Worm (Caenorhabditis elegans) whole organism, L4/young adult: ENCODE results near the gene Y51H4A.6.
A peak's percentile ranks its signal among the peaks of the same experiment; 100 is the strongest.

Source experiments
- W03F9.2 ChIP-seq: fragments of 150-350 bp; optimal IDR thresholded peaks from 2 replicates; lab custom pipeline; 2014; ENCODE audit warnings: missing biosample characterization, missing genetic modification characterization
- dao-5 ChIP-seq: sonication (generic microtip); optimal IDR thresholded peaks from 2 replicates; lab custom pipeline; 2016; ENCODE audit warnings: missing genotype, missing genetic modification characterization, moderate library complexity, missing compliant biosample characterization
- him-1 ChIP-seq: sonication (generic microtip); optimal IDR thresholded peaks from 2 replicates; lab custom pipeline; 2016; ENCODE audit warnings: missing genotype, missing genetic modification reagents, missing genetic modification characterization, missing compliant biosample characterization

Gene Y51H4A.6

ce11 chrIV:16533361-16533760 is at the start of gene Y51H4A.6:
Y51H4A.6 (plus strand) TSS chrIV:16533661.
- no peak for TF ChIP-seq W03F9.2 (tag; lab: Kevin White, UChicago)

- TF ChIP-seq dao-5 (tag; lab: Kevin White, UChicago): no peak
- no peak for TF ChIP-seq him-1 (tag; lab: Kevin White, UChicago)
- TF ChIP-seq W03F9.2 (tag; lab: Kevin White, UChicago): no peak
These were observed 44.5 kb upstream of the Y51H4A.6 start, which contains the start of gene rho-1 for ce11 chrIV:16488921-16489320. rho-1 (minus strand) TSS chrIV:16489021.

- TF ChIP-seq him-1 (tag; lab: Kevin White, UChicago) (no peak), W03F9.2 (tag; lab: Kevin White, UChicago) (peak; percentile 31)
These were observed 43.5 kb upstream of the Y51H4A.6 start for ce11 chrIV:16489958-16490357.

ce11 chrIV:16491411-16492036 is 41.9 kb upstream of the Y51H4A.6 start:
- TF ChIP-seq W03F9.2 (tag; lab: Kevin White, UChicago) (no peak), dao-5 (tag; lab: Kevin White, UChicago) (no peak), him-1 (tag; lab: Kevin White, UChicago) (peak; percentile 89)

- TF ChIP-seq him-1 (tag; lab: Kevin White, UChicago): peak; percentile 49
- peak; percentile 43 for TF ChIP-seq W03F9.2 (tag; lab: Kevin White, UChicago)
- TF ChIP-seq dao-5 (tag; lab: Kevin White, UChicago): peak; percentile 12
These were observed 41.1 kb upstream of the Y51H4A.6 start for ce11 chrIV:16492327-16492726.

- no peak for TF ChIP-seq him-1 (tag; lab: Kevin White, UChicago)
- TF ChIP-seq W03F9.2 (tag; lab: Kevin White, UChicago): no peak
- no peak for TF ChIP-seq dao-5 (tag; lab: Kevin White, UChicago)
These were observed 40.5 kb upstream of the Y51H4A.6 start for ce11 chrIV:16492937-16493336.

ce11 chrIV:16494007-16494406 is 39.5 kb upstream of the Y51H4A.6 start:
- no peak for TF ChIP-seq him-1 (tag; lab: Kevin White, UChicago)
- TF ChIP-seq W03F9.2 (tag; lab: Kevin White, UChicago): no peak
- no peak for TF ChIP-seq dao-5 (tag; lab: Kevin White, UChicago)

ce11 chrIV:16496491-16496890 is 37.0 kb upstream of the Y51H4A.6 start:
- TF ChIP-seq him-1 (tag; lab: Kevin White, UChicago) (no peak), W03F9.2 (tag; lab: Kevin White, UChicago) (no peak), dao-5 (tag; lab: Kevin White, UChicago) (no peak)

ce11 chrIV:16498031-16498442 is 35.4 kb upstream of the Y51H4A.6 start:
- TF ChIP-seq dao-5 (tag; lab: Kevin White, UChicago): no peak
- TF ChIP-seq W03F9.2 (tag; lab: Kevin White, UChicago): no peak
- peak; percentile 24 for TF ChIP-seq him-1 (tag; lab: Kevin White, UChicago)

ce11 chrIV:16501855-16502254 is 31.6 kb upstream of the Y51H4A.6 start:
- TF ChIP-seq dao-5 (tag; lab: Kevin White, UChicago): no peak
- TF ChIP-seq him-1 (tag; lab: Kevin White, UChicago): peak; percentile 61

ce11 chrIV:16502387-16502786 is 31.1 kb upstream of the Y51H4A.6 start:
- TF ChIP-seq W03F9.2 (tag; lab: Kevin White, UChicago) (no peak), dao-5 (tag; lab: Kevin White, UChicago) (no peak), him-1 (tag; lab: Kevin White, UChicago) (no peak)

- no peak for TF ChIP-seq W03F9.2 (tag; lab: Kevin White, UChicago)
- TF ChIP-seq him-1 (tag; lab: Kevin White, UChicago): no peak
- TF ChIP-seq dao-5 (tag; lab: Kevin White, UChicago): no peak
These were observed 30.4 kb upstream of the Y51H4A.6 start for ce11 chrIV:16503049-16503448.

- TF ChIP-seq dao-5 (tag; lab: Kevin White, UChicago) (peak; percentile 1), W03F9.2 (tag; lab: Kevin White, UChicago) (no peak)
These were observed 29.8 kb upstream of the Y51H4A.6 start for ce11 chrIV:16503590-16504217.

ce11 chrIV:16505632-16506203 is 27.7 kb upstream of the Y51H4A.6 start, which contains the start of gene zip-7:
zip-7 (minus strand) TSS chrIV:16505682.
- TF ChIP-seq W03F9.2 (tag; lab: Kevin White, UChicago) (no peak), him-1 (tag; lab: Kevin White, UChicago) (no peak), dao-5 (tag; lab: Kevin White, UChicago) (no peak)
